Fruit fly (Drosophila melanogaster): ENCODE results near the gene CG3091.
A peak's percentile ranks its signal among the peaks of the same experiment; 100 is the strongest.

Gene CG3091

DNA sequence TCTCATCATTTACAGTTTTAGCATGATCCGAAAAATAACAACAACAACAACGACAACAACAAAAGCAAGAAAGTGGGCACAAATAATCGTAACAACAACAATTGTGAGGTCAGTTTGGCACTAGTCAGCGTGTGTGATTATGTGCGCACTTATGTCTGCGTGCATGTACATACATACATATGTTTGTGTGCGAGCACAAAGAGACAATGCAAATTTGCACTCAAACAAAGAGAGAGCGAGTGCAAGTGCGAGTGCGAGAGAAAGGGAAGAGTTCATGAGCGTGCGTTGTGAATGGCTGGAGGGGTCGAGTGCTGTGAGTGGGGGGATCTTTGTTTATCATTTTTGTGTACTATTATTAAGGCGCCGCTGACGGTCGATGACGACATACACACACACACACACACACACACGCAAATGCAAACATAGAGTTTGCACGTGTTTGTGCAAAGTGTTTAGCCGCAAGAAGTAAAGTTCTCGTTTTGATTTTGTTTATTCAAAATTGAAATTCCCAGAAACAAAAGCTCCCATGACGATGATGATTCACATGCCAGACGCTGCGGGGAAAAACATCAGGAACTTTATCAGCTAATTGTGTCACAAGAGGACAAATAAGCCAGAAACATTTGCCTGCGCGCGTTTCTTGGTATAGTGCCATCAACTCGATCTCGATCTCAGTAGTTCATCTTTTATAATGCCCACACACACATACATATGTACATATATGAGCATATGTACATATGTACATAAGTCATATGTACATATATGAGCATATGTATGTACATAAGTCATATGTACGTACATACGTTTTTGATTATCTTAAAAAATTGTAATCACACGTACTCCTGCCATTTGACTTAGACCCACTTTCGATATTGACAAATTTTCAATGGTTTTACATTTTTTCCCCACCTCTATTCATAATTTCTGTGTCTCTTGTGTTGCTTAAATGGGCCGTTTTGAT lies 40.8 kb upstream of the CG3091 start:
- TF ChIP-seq Dll (optimal IDR thresholded peaks at IDR 0.05) (peak; percentile 49), psq (optimal IDR thresholded peaks at IDR 0.05) (no peak), EcR (GFP tag; optimal IDR thresholded peaks at IDR 0.05) (peak in 1 of 2 experiments; percentile 34), usp (GFP tag; optimal IDR thresholded peaks at IDR 0.05) (no peak), CG8478 (optimal IDR thresholded peaks at IDR 0.05) (no peak), pan (optimal IDR thresholded peaks at IDR 0.05) (no peak)

DNA sequence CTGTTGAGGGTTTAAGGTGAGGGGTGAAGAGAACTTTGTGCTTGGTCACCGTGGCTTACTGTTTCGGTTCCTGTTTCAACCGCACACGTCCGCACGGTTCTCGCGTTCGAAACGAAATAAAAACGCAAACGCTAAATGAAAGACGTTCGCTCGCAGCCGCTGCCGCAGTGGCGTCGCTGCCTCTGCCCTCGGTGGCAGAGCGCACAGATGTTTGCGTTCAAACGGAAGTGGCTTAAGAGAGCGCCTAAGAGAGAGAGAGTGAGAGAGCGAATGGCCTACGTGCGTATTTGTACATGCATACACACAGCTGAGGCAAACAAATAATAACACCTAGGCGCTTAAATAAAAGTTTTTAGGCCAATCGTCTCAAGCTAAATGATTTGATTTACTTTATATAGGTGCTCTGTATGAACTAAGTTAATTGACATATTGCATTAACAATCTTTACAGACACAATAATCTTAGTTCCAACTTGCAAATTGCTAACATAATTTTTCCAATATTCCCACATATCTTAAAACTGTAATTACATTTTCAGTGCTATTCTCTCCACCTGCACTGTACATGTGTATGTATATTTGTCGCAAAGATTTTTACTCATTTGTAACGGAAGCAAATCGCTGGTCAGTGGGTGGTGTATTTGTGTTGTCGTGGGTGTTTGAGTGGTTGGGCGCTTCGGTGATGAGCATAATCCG lies 39.4 kb upstream of the CG3091 start, which contains the start of gene CG2865:
Gene CG2865, minus strand, starts transcription at position 118 of the 695 bp plus-strand sequence.
- TF ChIP-seq psq (optimal IDR thresholded peaks at IDR 0.05) (no peak), usp (GFP tag; optimal IDR thresholded peaks at IDR 0.05) (no peak), pan (optimal IDR thresholded peaks at IDR 0.05) (no peak), EcR (GFP tag; optimal IDR thresholded peaks at IDR 0.05) (no peak), CG8478 (optimal IDR thresholded peaks at IDR 0.05) (no peak), Dll (optimal IDR thresholded peaks at IDR 0.05) (peak; percentile 38)

DNA sequence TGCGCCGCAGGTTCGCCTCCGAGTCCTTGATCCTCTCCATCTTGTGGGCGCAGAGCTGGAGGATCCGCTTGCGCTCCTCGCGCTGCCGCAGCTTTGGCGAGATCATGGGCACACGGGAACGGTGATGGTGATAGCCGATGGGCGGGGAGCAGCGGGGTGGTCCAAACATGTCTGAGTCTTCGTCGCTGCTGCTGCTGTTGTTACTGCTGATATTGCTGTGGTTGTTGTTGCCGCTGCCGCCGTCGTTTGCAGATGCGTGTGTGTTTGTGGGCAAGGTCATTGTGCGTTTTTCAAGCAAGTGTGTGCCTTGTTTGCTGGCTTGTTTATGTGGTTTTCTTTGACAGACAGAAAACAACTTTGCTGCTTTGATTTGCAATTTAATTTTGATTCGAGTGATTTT lies 38.4 kb upstream of the CG3091 start:
- TF ChIP-seq psq (optimal IDR thresholded peaks at IDR 0.05) (no peak), CG8478 (optimal IDR thresholded peaks at IDR 0.05) (no peak), Dll (optimal IDR thresholded peaks at IDR 0.05) (no peak), usp (GFP tag; optimal IDR thresholded peaks at IDR 0.05) (no peak), pan (optimal IDR thresholded peaks at IDR 0.05) (no peak), EcR (GFP tag; optimal IDR thresholded peaks at IDR 0.05) (no peak)

DNA sequence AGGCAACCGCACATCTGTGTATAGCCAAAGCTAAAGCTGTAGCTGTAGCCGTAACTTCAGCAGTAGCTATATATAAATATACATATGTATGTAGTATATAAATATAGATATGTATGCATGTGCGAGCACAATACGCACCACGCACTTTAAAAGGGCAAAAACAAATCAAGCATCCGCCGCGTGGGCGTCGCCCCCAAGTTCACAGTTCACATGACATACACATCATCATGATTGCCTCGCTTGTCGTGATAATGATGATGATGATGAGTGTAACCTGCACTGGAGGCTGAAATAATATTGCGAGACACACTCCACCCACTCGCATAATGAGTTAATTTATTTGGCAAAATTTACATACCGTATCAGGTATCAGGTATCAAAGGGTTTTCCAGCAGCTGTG lies 37.0 kb upstream of the CG3091 start:
- TF ChIP-seq pan (optimal IDR thresholded peaks at IDR 0.05) (no peak), EcR (GFP tag; optimal IDR thresholded peaks at IDR 0.05) (no peak), Dll (optimal IDR thresholded peaks at IDR 0.05) (no peak), CG8478 (optimal IDR thresholded peaks at IDR 0.05) (no peak)

DNA sequence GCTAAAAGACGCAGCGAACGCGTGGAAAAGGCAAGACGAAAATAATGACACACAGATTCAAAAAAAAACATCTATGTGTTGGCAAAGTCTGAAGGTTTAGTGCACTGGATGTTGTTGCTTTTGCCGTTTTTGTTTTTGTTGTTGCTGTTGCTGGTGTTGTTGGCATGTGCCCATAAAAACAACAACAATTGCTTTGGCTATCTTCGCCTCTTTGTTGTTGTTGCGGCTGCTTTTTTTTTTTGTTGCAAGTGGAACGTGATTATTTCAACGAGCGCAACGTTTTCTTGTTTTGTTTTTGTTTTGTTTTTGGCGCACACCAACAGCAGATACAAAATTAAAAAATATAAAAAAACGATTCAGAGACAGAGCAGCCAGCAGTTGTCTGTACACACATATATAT lies 35.1 kb upstream of the CG3091 start:
- TF ChIP-seq CG8478 (optimal IDR thresholded peaks at IDR 0.05) (no peak), EcR (GFP tag; optimal IDR thresholded peaks at IDR 0.05) (peak in 1 of 2 experiments; percentile 24)

DNA sequence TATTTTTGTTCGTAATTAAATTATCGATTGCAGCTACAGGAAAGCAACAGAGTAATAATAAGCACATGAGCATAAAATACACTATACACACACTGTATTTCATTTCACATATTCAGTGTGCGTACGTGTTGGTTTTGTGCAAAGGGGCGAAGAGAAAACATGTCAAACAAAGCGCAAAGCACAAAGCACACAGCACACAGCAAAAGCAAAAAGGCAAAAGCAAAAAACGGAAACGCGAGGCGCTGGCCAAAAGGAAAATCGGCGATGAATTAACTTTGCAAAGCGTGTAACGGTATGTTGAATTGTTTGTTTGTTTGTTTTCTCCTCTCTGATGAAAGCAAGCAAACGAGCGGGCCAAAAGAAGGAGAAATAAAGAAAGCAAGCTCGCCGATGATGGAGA lies 34.3 kb upstream of the CG3091 start:
- no peak for TF ChIP-seq psq (optimal IDR thresholded peaks at IDR 0.05)
- TF ChIP-seq Dll (optimal IDR thresholded peaks at IDR 0.05) = no peak
- TF ChIP-seq usp (GFP tag; optimal IDR thresholded peaks at IDR 0.05) = no peak
- TF ChIP-seq EcR (GFP tag; optimal IDR thresholded peaks at IDR 0.05) = no peak
- no peak for TF ChIP-seq CG8478 (optimal IDR thresholded peaks at IDR 0.05)
- TF ChIP-seq pan (optimal IDR thresholded peaks at IDR 0.05) = no peak

DNA sequence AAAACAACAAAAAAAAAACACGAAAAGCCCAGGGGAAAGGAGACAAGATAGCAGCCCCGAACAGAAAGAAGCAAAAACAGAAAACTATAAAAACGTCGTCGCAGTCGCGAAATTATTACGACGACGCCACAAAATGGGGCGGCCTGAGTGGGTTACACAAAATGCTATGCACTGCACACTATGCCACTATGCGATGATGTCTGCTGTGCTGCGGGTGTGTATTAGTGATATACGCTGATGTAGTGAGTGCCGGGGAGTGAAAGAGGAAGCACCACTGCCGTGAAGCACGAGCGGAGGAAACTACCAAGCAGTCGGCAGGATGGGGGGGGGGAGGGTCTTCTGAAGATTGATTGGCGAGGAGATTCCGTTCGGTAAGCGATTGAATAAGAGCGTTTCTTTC lies 33.0 kb upstream of the CG3091 start:
- TF ChIP-seq CG8478 (optimal IDR thresholded peaks at IDR 0.05) = no peak
- TF ChIP-seq Dll (optimal IDR thresholded peaks at IDR 0.05) = no peak
- no peak for TF ChIP-seq usp (GFP tag; optimal IDR thresholded peaks at IDR 0.05)
- no peak for TF ChIP-seq EcR (GFP tag; optimal IDR thresholded peaks at IDR 0.05)
- no peak for TF ChIP-seq psq (optimal IDR thresholded peaks at IDR 0.05)
- no peak for TF ChIP-seq pan (optimal IDR thresholded peaks at IDR 0.05)

DNA sequence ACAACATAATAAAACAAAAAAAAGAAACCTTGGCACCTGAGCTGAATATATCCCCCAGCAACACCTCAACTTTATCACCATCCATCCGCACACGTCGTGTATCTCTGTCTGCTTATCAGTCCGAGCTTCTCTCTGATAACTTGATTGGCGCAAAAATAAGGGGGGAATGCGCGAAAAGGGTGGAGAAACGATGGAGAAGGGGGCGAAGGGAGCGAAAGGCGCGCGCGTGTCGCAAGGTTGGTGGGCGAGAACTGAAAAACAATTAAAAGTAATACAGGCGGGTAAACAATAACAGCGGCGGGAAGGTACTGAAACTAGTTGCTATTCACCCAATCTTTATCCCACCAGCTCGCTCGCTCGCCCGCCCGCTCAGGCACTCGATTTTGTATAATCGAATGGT lies 32.3 kb upstream of the CG3091 start:
- TF ChIP-seq CG8478 (optimal IDR thresholded peaks at IDR 0.05) = no peak
- TF ChIP-seq psq (optimal IDR thresholded peaks at IDR 0.05) = no peak

DNA sequence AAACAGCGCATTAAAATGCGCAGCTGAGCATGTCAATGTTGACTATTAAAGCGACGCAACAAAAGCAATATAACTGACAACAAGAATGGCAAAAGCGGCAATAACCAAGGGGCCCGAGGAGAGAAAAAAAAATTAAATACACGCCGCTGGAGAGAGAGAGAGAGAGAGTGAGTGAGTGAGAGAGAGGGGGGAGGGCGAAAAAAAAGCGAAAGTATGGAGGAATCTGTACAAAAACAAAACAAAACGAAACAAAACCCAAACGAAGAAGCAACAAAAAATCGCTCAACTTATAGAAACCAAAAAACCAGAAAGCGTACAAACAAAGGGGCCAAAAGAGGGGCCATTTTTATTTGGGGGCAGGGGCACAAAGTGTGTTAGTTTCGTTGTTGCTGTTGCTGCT lies 29.5 kb upstream of the CG3091 start:
- TF ChIP-seq CG8478 (optimal IDR thresholded peaks at IDR 0.05) (no peak), Dll (optimal IDR thresholded peaks at IDR 0.05) (no peak), usp (GFP tag; optimal IDR thresholded peaks at IDR 0.05) (no peak), pan (optimal IDR thresholded peaks at IDR 0.05) (no peak), EcR (GFP tag; optimal IDR thresholded peaks at IDR 0.05) (no peak), psq (optimal IDR thresholded peaks at IDR 0.05) (no peak)

DNA sequence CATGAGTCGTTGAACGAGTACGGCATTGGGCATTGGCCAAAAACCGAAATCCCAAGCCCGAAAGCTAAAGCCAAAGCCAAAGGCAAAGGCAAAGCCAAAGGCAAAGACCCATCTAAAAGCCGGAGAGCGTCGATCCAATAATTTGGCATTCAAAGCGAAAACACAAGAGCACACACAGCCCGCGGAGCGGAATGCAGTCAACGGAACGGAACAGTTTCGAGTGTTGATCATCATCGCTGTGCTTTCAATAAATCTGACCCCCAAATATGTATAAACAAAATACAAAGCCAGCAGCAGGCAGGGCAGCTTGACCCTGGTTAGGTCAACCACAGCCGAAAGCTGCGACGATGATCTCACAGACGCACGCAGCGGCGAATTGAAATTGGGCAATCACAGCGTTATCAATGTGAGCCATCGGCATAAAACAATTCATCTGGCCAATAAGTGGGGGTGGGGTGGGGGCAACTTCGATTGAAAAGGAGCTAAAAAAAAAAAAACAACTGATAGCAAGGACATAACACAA lies 24.8 kb upstream of the CG3091 start:
- TF ChIP-seq usp (GFP tag; optimal IDR thresholded peaks at IDR 0.05) (no peak), Dll (optimal IDR thresholded peaks at IDR 0.05) (no peak), CG8478 (optimal IDR thresholded peaks at IDR 0.05) (no peak), EcR (GFP tag; optimal IDR thresholded peaks at IDR 0.05) (no peak), psq (optimal IDR thresholded peaks at IDR 0.05) (no peak), pan (optimal IDR thresholded peaks at IDR 0.05) (no peak)

DNA sequence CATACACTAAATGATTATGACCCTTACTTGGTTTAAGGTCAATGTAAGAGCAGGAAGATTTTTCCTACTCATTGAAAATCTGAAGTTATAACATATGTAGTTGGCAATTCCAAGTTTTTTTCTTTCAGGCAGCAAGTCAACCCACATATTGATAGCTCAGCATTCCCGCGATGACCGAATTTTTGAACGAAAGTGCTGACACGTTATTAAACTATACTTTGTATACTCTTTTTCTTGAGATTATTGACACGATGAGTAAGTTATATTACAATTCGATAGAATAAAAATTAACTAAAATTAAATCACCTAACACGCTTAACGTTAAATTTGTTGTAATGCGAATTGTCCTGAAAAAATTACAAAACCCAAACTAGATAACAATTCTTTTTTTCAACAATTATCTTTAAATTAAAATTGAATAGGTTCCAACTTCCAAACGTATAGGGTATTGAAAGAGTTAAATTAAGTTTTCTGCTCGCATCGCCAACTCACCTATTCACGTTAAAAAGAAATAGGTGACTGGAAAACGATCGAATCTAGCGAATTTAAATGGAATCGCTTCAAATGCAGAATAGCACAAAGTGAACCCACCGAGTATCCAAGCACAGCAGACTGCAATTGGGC lies 21.4 kb upstream of the CG3091 start, which contains the start of gene Vml:
Gene Vml, plus strand, starts transcription at position 574 of the 624 bp plus-strand sequence.
- TF ChIP-seq EcR (GFP tag; optimal IDR thresholded peaks at IDR 0.05) (no peak), CG8478 (optimal IDR thresholded peaks at IDR 0.05) (no peak), psq (optimal IDR thresholded peaks at IDR 0.05) (no peak), pan (optimal IDR thresholded peaks at IDR 0.05) (no peak), usp (GFP tag; optimal IDR thresholded peaks at IDR 0.05) (no peak), Dll (optimal IDR thresholded peaks at IDR 0.05) (no peak)
